Fruit fly (Drosophila melanogaster) whole organism, embryonic: ENCODE data around the gene CG34269.

Experiments
- CG10267 ChIP-seq: fragments of 200-800 bp; sonication (Bioruptor generic); optimal IDR thresholded peaks from 2 replicates; lab custom pipeline; 2018; ENCODE audit warnings: missing biosample characterization, mild to moderate bottlenecking, missing genetic modification characterization, moderate library complexity
- CG10274 ChIP-seq: fragments of 200-800 bp; sonication (Bioruptor generic); optimal IDR thresholded peaks from 3 replicates; lab custom pipeline; 2017; ENCODE audit warnings: missing biosample characterization, mild to moderate bottlenecking, missing genetic modification characterization
- CG10654 ChIP-seq: fragments of 200-800 bp; sonication (Bioruptor generic); optimal IDR thresholded peaks from 2 replicates; lab custom pipeline; 2016; ENCODE audit warnings: missing biosample characterization, missing genetic modification characterization
- CG11093 ChIP-seq: fragments of 200-800 bp; sonication (Bioruptor generic); IDR thresholded peaks from 3 replicates; pipeline ENCODE4 v1.3.6; 2022; ENCODE audit warnings: missing biosample characterization, missing genetic modification characterization
- CG11695 ChIP-seq: fragments of 200-800 bp; sonication (Bioruptor generic); IDR thresholded peaks from 3 replicates; pipeline ENCODE4 v1.3.6; 2022; ENCODE audit warnings: missing biosample characterization, missing genetic modification characterization
- CG14667 ChIP-seq: fragments of 200-800 bp; sonication (Bioruptor generic); IDR thresholded peaks from 2 replicates; pipeline ENCODE4 v1.3.6; 2022; ENCODE audit warnings: missing biosample characterization, missing genetic modification characterization
- CG17328 ChIP-seq: fragments of 200-800 bp; sonication (Bioruptor generic); IDR thresholded peaks from 2 replicates; pipeline ENCODE4 v1.3.6; 2022; ENCODE audit warnings: missing biosample characterization, missing genetic modification characterization
- CG17829 ChIP-seq: fragments of 200-800 bp; optimal IDR thresholded peaks from 2 replicates; lab custom pipeline; 2019; ENCODE audit warnings: missing biosample characterization, mild to moderate bottlenecking, missing genetic modification characterization, moderate library complexity
- CG1832 ChIP-seq: fragments of 200-800 bp; sonication (Bioruptor generic); optimal IDR thresholded peaks from 2 replicates; lab custom pipeline; 2017; ENCODE audit warnings: missing biosample characterization, mild to moderate bottlenecking, missing genetic modification characterization, inconsistent platforms
- CG2129 ChIP-seq: fragments of 200-800 bp; sonication (Bioruptor generic); IDR thresholded peaks from 2 replicates; pipeline ENCODE4 v1.3.6; 2022; ENCODE audit warnings: missing biosample characterization, missing genetic modification characterization; ENCODE audit not compliant: partially characterized antibody
- CG2712 ChIP-seq: fragments of 200-800 bp; optimal IDR thresholded peaks from 3 replicates; lab custom pipeline; 2019; ENCODE audit warnings: missing biosample characterization, mild to moderate bottlenecking, missing genetic modification characterization, moderate library complexity
- CG32532 ChIP-seq: fragments of 200-800 bp; sonication (Bioruptor generic); IDR thresholded peaks from 2 replicates; pipeline ENCODE4 v1.3.6; 2022; ENCODE audit warnings: missing biosample characterization, missing genetic modification characterization
- CG3281 ChIP-seq: fragments of 200-800 bp; sonication (Bioruptor generic); optimal IDR thresholded peaks from 3 replicates; lab custom pipeline; 2017; ENCODE audit warnings: missing biosample characterization, mild to moderate bottlenecking, missing genetic modification characterization
- CG3995 ChIP-seq: fragments of 200-800 bp; sonication (Bioruptor generic); optimal IDR thresholded peaks from 3 replicates; lab custom pipeline; 2016; ENCODE audit warnings: missing biosample characterization, missing genetic modification characterization
- CG4282 ChIP-seq: fragments of 200-800 bp; sonication (Bioruptor generic); optimal IDR thresholded peaks from 2 replicates; lab custom pipeline; 2016; ENCODE audit warnings: missing biosample characterization, missing genetic modification characterization
- CG6654 ChIP-seq: fragments of 200-800 bp; sonication (Bioruptor generic); optimal IDR thresholded peaks from 2 replicates; lab custom pipeline; 2017; ENCODE audit warnings: missing biosample characterization, mild to moderate bottlenecking, missing genetic modification characterization
- CG7357 ChIP-seq: fragments of 200-800 bp; sonication (Bioruptor generic); IDR thresholded peaks from 3 replicates; pipeline ENCODE4 v1.3.6; 2022; ENCODE audit warnings: missing biosample characterization, missing genetic modification characterization
- CG8281 ChIP-seq: fragments of 200-800 bp; sonication (Bioruptor generic); optimal IDR thresholded peaks from 2 replicates; lab custom pipeline; 2018; ENCODE audit warnings: missing biosample characterization, mild to moderate bottlenecking, missing genetic modification characterization, moderate library complexity
- Camta ChIP-seq: fragments of 200-800 bp; sonication (Bioruptor generic); optimal IDR thresholded peaks from 2 replicates; lab custom pipeline; 2016; ENCODE audit warnings: missing biosample characterization, missing genetic modification characterization
- Dbx ChIP-seq: fragments of 200-800 bp; sonication (Bioruptor generic); IDR thresholded peaks from 3 replicates; pipeline ENCODE4 v1.3.6; 2022; ENCODE audit warnings: missing biosample characterization, missing genetic modification characterization
- Deaf1 ChIP-seq: fragments of 200-800 bp; optimal IDR thresholded peaks from 3 replicates; lab custom pipeline; 2019; ENCODE audit warnings: missing biosample characterization, mild to moderate bottlenecking, missing genetic modification characterization, moderate library complexity
- Drgx ChIP-seq: fragments of 200-800 bp; sonication (Bioruptor generic); IDR thresholded peaks from 2 replicates; pipeline ENCODE4 v1.3.6; 2022; ENCODE audit warnings: missing biosample characterization, missing genetic modification characterization
- Elba2 ChIP-seq: fragments of 200-800 bp; sonication (Bioruptor generic); optimal IDR thresholded peaks from 3 replicates; lab custom pipeline; 2016; ENCODE audit warnings: missing biosample characterization, missing genetic modification characterization
- HmgZ ChIP-seq: fragments of 200-800 bp; sonication (Bioruptor generic); optimal IDR thresholded peaks from 2 replicates; lab custom pipeline; 2018; ENCODE audit warnings: missing biosample characterization, mild to moderate bottlenecking, missing genetic modification characterization
- Hsf ChIP-seq: fragments of 200-800 bp; sonication (Bioruptor generic); optimal IDR thresholded peaks from 3 replicates; lab custom pipeline; 2016; ENCODE audit warnings: missing biosample characterization, missing genetic modification characterization
- MBD-R2 ChIP-seq: fragments of 200-800 bp; sonication (Bioruptor generic); IDR thresholded peaks from 2 replicates; pipeline ENCODE4 v1.3.6; 2022; ENCODE audit warnings: missing biosample characterization, missing genetic modification characterization
- Oaz ChIP-seq: fragments of 200-800 bp; sonication (Bioruptor generic); IDR thresholded peaks from 2 replicates; pipeline ENCODE4 v1.3.6; 2022; ENCODE audit warnings: missing biosample characterization, missing genetic modification characterization
- Rfx ChIP-seq: fragments of 200-800 bp; sonication (Bioruptor generic); IDR thresholded peaks from 2 replicates; pipeline ENCODE4 v1.3.6; 2022; ENCODE audit warnings: missing biosample characterization, missing genetic modification characterization
- Stat92E ChIP-seq, 3 experiments: fragments of >200 bp in 2 of 3; fragments of 200-800 bp in 1 of 3; sonication (Bioruptor generic) in 1 of 3; optimal IDR thresholded peaks; 2 replicates each; lab custom pipeline; 2017 to 2019; ENCODE audit warnings: missing biosample characterization in 3 of 3, missing genetic modification characterization in 3 of 3, mild to moderate bottlenecking in 1 of 3, moderate library complexity in 1 of 3
- TFAM ChIP-seq: fragments of 200-800 bp; sonication (Bioruptor generic); optimal IDR thresholded peaks from 2 replicates; lab custom pipeline; 2017; ENCODE audit warnings: missing biosample characterization, missing genetic modification characterization, inconsistent platforms
- Tbp ChIP-seq: fragments of >200 bp; optimal IDR thresholded peaks from 2 replicates; lab custom pipeline; 2018; ENCODE audit warnings: missing biosample characterization, missing genetic modification characterization
- Xbp1 ChIP-seq: fragments of 200-800 bp; sonication (Bioruptor generic); optimal IDR thresholded peaks from 3 replicates; lab custom pipeline; 2016; ENCODE audit warnings: missing biosample characterization, mild to moderate bottlenecking, missing genetic modification characterization
- cg ChIP-seq: fragments of 200-800 bp; sonication (Bioruptor generic); optimal IDR thresholded peaks from 3 replicates; lab custom pipeline; 2019; ENCODE audit warnings: missing biosample characterization, mild to moderate bottlenecking, missing genetic modification characterization, moderate library complexity
- crc ChIP-seq: fragments of 200-800 bp; sonication (Bioruptor generic); optimal IDR thresholded peaks from 2 replicates; lab custom pipeline; 2016; ENCODE audit warnings: missing biosample characterization, missing genetic modification characterization
- danr ChIP-seq: fragments of 200-800 bp; sonication (Bioruptor generic); IDR thresholded peaks from 2 replicates; pipeline ENCODE4 v1.3.6; 2022; ENCODE audit warnings: missing biosample characterization, missing genetic modification characterization
- dmrt11E ChIP-seq: fragments of 200-800 bp; sonication (Bioruptor generic); optimal IDR thresholded peaks from 3 replicates; lab custom pipeline; 2018; ENCODE audit warnings: missing biosample characterization, mild to moderate bottlenecking, missing genetic modification characterization, moderate library complexity
- dysf ChIP-seq: fragments of 200-800 bp; sonication (Bioruptor generic); IDR thresholded peaks from 3 replicates; pipeline ENCODE4 v1.3.6; 2022; ENCODE audit warnings: missing biosample characterization, missing genetic modification characterization
- gce ChIP-seq: fragments of 200-800 bp; sonication (Bioruptor generic); IDR thresholded peaks from 3 replicates; pipeline ENCODE4 v1.3.6; 2022; ENCODE audit warnings: missing biosample characterization, missing genetic modification characterization
- gsb ChIP-seq: fragments of 200-800 bp; sonication (Bioruptor generic); IDR thresholded peaks from 2 replicates; pipeline ENCODE4 v1.3.6; 2022; ENCODE audit warnings: missing biosample characterization, missing genetic modification characterization
- luna ChIP-seq: fragments of 200-800 bp; sonication (Bioruptor generic); optimal IDR thresholded peaks from 2 replicates; lab custom pipeline; 2016; ENCODE audit warnings: missing biosample characterization, missing genetic modification characterization
- nau ChIP-seq: fragments of 200-800 bp; sonication (Bioruptor generic); optimal IDR thresholded peaks from 3 replicates; lab custom pipeline; 2017; ENCODE audit warnings: missing biosample characterization, mild to moderate bottlenecking, missing genetic modification characterization, missing genetic modification reagents
- pita ChIP-seq: fragments of 200-800 bp; sonication (Bioruptor generic); optimal IDR thresholded peaks from 2 replicates; lab custom pipeline; 2017; ENCODE audit warnings: missing biosample characterization, mild to moderate bottlenecking, missing genetic modification characterization
- pum ChIP-seq: fragments of 200-800 bp; sonication (Bioruptor generic); optimal IDR thresholded peaks from 2 replicates; lab custom pipeline; 2016; ENCODE audit warnings: missing biosample characterization, missing genetic modification characterization
- repo ChIP-seq: fragments of 200-800 bp; sonication (Bioruptor generic); optimal IDR thresholded peaks from 2 replicates; lab custom pipeline; 2016; ENCODE audit warnings: missing biosample characterization, missing genetic modification characterization
- sim ChIP-seq: fragments of 200-800 bp; sonication (Bioruptor generic); IDR thresholded peaks from 2 replicates; pipeline ENCODE4 v1.3.6; 2022; ENCODE audit warnings: missing biosample characterization, missing genetic modification characterization
- slbo ChIP-seq: fragments of 200-800 bp; sonication (Bioruptor generic); IDR thresholded peaks from 2 replicates; pipeline ENCODE4 v1.3.6; 2022; ENCODE audit warnings: missing biosample characterization, missing genetic modification characterization
- sna ChIP-seq: fragments of 200-800 bp; sonication (Bioruptor generic); IDR thresholded peaks from 2 replicates; pipeline ENCODE4 v1.3.6; 2022; ENCODE audit warnings: missing biosample characterization, missing genetic modification characterization; ENCODE audit not compliant: partially characterized antibody
- sqz ChIP-seq: fragments of 200-800 bp; sonication (Bioruptor generic); optimal IDR thresholded peaks from 3 replicates; lab custom pipeline; 2018; ENCODE audit warnings: missing biosample characterization, mild to moderate bottlenecking, missing genetic modification characterization
- trh ChIP-seq: fragments of 200-800 bp; sonication (Bioruptor generic); optimal IDR thresholded peaks from 2 replicates; lab custom pipeline; 2016; ENCODE audit warnings: missing biosample characterization, missing genetic modification characterization
- unc-4 ChIP-seq: fragments of 200-800 bp; sonication (Bioruptor generic); IDR thresholded peaks from 2 replicates; pipeline ENCODE4 v1.3.6; 2022; ENCODE audit warnings: missing biosample characterization, missing genetic modification characterization; ENCODE audit not compliant: partially characterized antibody
- usp ChIP-seq: fragments of >200 bp; optimal IDR thresholded peaks from 2 replicates; lab custom pipeline; 2017; ENCODE audit warnings: missing biosample characterization, missing genetic modification characterization
- yki ChIP-seq: fragments of >200 bp; optimal IDR thresholded peaks from 3 replicates; lab custom pipeline; 2018

CG34269 gene

DNA sequence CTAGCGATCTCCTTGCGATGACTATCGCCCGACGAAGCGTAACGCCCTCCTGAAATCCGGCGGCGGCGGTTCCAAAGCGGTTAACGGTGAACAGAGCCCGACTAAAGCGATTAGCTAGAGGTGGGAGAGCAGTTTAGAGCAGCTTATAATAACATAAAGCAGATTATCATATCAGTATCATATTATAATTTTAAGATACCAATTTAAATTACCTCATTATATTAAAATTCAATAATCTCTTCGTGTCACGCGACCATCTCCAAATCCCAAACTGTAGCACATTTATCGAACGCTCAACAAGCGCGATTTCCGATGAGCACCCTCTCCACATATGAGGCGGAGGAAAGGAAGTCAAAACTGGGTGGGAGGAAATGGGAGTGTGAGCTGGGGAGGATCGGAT is 5.7 kb downstream of the CG34269 start (continued):
- TF ChIP-seq repo (GFP tag; lab: Kevin White, UChicago): no peak
- TF ChIP-seq pita (GFP tag; lab: Kevin White, UChicago): no peak
- no peak for TF ChIP-seq usp (GFP tag; lab: Kevin White, UChicago)
- no peak for TF ChIP-seq gsb
- TF ChIP-seq CG11093 (GFP tag; lab: Robert Waterston, UW): no peak
- no peak for TF ChIP-seq Deaf1 (tag; lab: Kevin White, UChicago)
- TF ChIP-seq gce (GFP tag; lab: Robert Waterston, UW): 0 out of 3 replicates have a peak, but pooled peaks have one; percentile 50
- no peak for TF ChIP-seq nau (GFP tag; lab: Kevin White, UChicago)
- TF ChIP-seq yki (lab: Kevin White, UChicago): no peak
- no peak for TF ChIP-seq CG8281 (tag; lab: Kevin White, UChicago)
- TF ChIP-seq CG10274 (GFP tag; lab: Kevin White, UChicago): no peak
- TF ChIP-seq crc (GFP tag; lab: Kevin White, UChicago): no peak
- TF ChIP-seq HmgZ: no peak
- no peak for TF ChIP-seq Dbx (GFP tag; lab: Robert Waterston, UW)
- no peak for TF ChIP-seq trh (GFP tag; lab: Kevin White, UChicago)
- TF ChIP-seq Elba2 (GFP tag; lab: Kevin White, UChicago): no peak
- TF ChIP-seq Drgx (GFP tag; lab: Robert Waterston, UW): 0 out of 2 replicates have a peak, but pooled peaks have one; percentile 28
- TF ChIP-seq CG3995: no peak
- no peak for TF ChIP-seq CG1832 (GFP tag; lab: Kevin White, UChicago)
- TF ChIP-seq CG10267 (tag; lab: Kevin White, UChicago): peak; percentile 12
- no peak for TF ChIP-seq pum (GFP tag; lab: Kevin White, UChicago)
- no peak for TF ChIP-seq CG7357 (GFP tag; lab: Robert Waterston, UW)
- 0 out of 3 replicates have a peak, but pooled peaks have one; percentile 44 for TF ChIP-seq dysf
- no peak for TF ChIP-seq CG4282 (GFP tag; lab: Kevin White, UChicago)
- TF ChIP-seq TFAM (GFP tag; lab: Kevin White, UChicago): no peak
- TF ChIP-seq unc-4 (GFP tag; lab: Robert Waterston, UW): peak; percentile 46; the same call in 1 of the 2 replicates
- TF ChIP-seq Hsf (GFP tag; lab: Kevin White, UChicago): no peak
- peak; percentile 52; the same call in 1 of the 3 replicates for TF ChIP-seq CG11695 (GFP tag; lab: Robert Waterston, UW)
- TF ChIP-seq CG3281 (GFP tag; lab: Kevin White, UChicago): no peak
- TF ChIP-seq CG17328 (GFP tag; lab: Robert Waterston, UW): peak; percentile 43; the same call in 1 of the 2 replicates
- TF ChIP-seq CG17829 (tag; lab: Kevin White, UChicago): peak; percentile 34
- no peak for TF ChIP-seq Stat92E (GFP tag; optimal IDR thresholded peaks at IDR 0.05; lab: Kevin White, UChicago)
- peak; percentile 14 for TF ChIP-seq dmrt11E
- TF ChIP-seq slbo (GFP tag; lab: Robert Waterston, UW): 0 out of 2 replicates have a peak, but pooled peaks have one; percentile 28
- no peak for TF ChIP-seq luna (GFP tag; lab: Kevin White, UChicago)
- TF ChIP-seq CG10654 (GFP tag; lab: Kevin White, UChicago): no peak
- TF ChIP-seq Xbp1 (GFP tag; lab: Kevin White, UChicago): peak; percentile 4
- no peak for TF ChIP-seq CG6654 (GFP tag; lab: Kevin White, UChicago)
- TF ChIP-seq CG14667 (GFP tag; lab: Robert Waterston, UW): peak; percentile 32; the same call in 1 of the 2 replicates
- no peak for TF ChIP-seq cg (GFP tag; lab: Kevin White, UChicago)
- TF ChIP-seq CG2712: peak; percentile 51
- no peak for TF ChIP-seq MBD-R2
- no peak for TF ChIP-seq sim (GFP tag; lab: Robert Waterston, UW)
- no peak for TF ChIP-seq sqz
- no peak for TF ChIP-seq Camta
- TF ChIP-seq CG32532 (GFP tag; lab: Robert Waterston, UW): peak; percentile 28; the same call in 1 of the 2 replicates
- TF ChIP-seq CG2129 (GFP tag; lab: Robert Waterston, UW): 0 out of 2 replicates have a peak, but pooled peaks have one; percentile 27
- TF ChIP-seq sna (GFP tag; lab: Robert Waterston, UW): 0 out of 2 replicates have a peak, but pooled peaks have one; percentile 36
- no peak for TF ChIP-seq Oaz (GFP tag; lab: Robert Waterston, UW)
- no peak for TF ChIP-seq Tbp (GFP tag; lab: Kevin White, UChicago)
- TF ChIP-seq danr (GFP tag; lab: Robert Waterston, UW): no peak
- peak; percentile 53 for TF ChIP-seq Rfx (GFP tag; lab: Robert Waterston, UW)
